Fruit fly (Drosophila melanogaster) whole organism, prepupa: Measurements from ENCODE around the gene CG12661.

ENCODE experiments used
- CG10669 ChIP-seq: fragments of 200-800 bp; sonication (Bioruptor generic); optimal IDR thresholded peaks from 3 replicates; lab custom pipeline; 2018; ENCODE audit warnings: missing biosample characterization, mild to moderate bottlenecking, missing genetic modification characterization, moderate library complexity
- CG11762 ChIP-seq: fragments of 200-800 bp; sonication (Bioruptor generic); optimal IDR thresholded peaks from 3 replicates; lab custom pipeline; 2016; ENCODE audit warnings: missing biosample characterization, missing genetic modification characterization; ENCODE audit not compliant: insufficient read depth
- CG11902 ChIP-seq: fragments of 200-800 bp; sonication (Bioruptor generic); optimal IDR thresholded peaks from 3 replicates; lab custom pipeline; 2016; ENCODE audit warnings: missing biosample characterization, missing genetic modification characterization
- CG15336 ChIP-seq: fragments of 200-800 bp; sonication (Bioruptor generic); IDR thresholded peaks from 2 replicates; pipeline ENCODE4 v1.3.6; 2022; ENCODE audit warnings: missing biosample characterization, missing genetic modification characterization
- CG1621 ChIP-seq: fragments of 200-800 bp; sonication (Bioruptor generic); optimal IDR thresholded peaks from 3 replicates; lab custom pipeline; 2018; ENCODE audit warnings: missing biosample characterization, mild to moderate bottlenecking, missing genetic modification characterization
- CG16779 ChIP-seq: fragments of 200-800 bp; sonication (Bioruptor generic); optimal IDR thresholded peaks from 3 replicates; lab custom pipeline; 2017; ENCODE audit warnings: missing biosample characterization, mild to moderate bottlenecking, missing genetic modification characterization
- CG3032 ChIP-seq: fragments of 200-800 bp; optimal IDR thresholded peaks from 2 replicates; lab custom pipeline; 2019; ENCODE audit warnings: missing biosample characterization, mild to moderate bottlenecking, missing genetic modification characterization, moderate library complexity
- CG31627 ChIP-seq: fragments of 200-800 bp; sonication (Bioruptor generic); optimal IDR thresholded peaks from 3 replicates; lab custom pipeline; 2016; ENCODE audit warnings: missing biosample characterization, missing genetic modification characterization
- CG34406 ChIP-seq: fragments of 200-800 bp; sonication (Bioruptor generic); optimal IDR thresholded peaks from 3 replicates; lab custom pipeline; 2016; ENCODE audit warnings: missing biosample characterization, missing genetic modification characterization
- CG3919 ChIP-seq: fragments of 200-800 bp; sonication (Bioruptor generic); optimal IDR thresholded peaks from 3 replicates; lab custom pipeline; 2016; ENCODE audit warnings: missing biosample characterization, missing genetic modification characterization
- CG4318 ChIP-seq: fragments of 200-800 bp; sonication (Bioruptor generic); optimal IDR thresholded peaks from 3 replicates; lab custom pipeline; 2017; ENCODE audit warnings: missing biosample characterization, mild to moderate bottlenecking, missing genetic modification characterization
- CG6163 ChIP-seq: fragments of 200-800 bp; sonication (Bioruptor generic); IDR thresholded peaks from 3 replicates; pipeline ENCODE4 v1.3.6; 2022; ENCODE audit warnings: missing biosample characterization, missing genetic modification characterization
- CG6276 ChIP-seq: fragments of 200-800 bp; sonication (Bioruptor generic); optimal IDR thresholded peaks from 2 replicates; lab custom pipeline; 2017; ENCODE audit warnings: missing biosample characterization, mild to moderate bottlenecking, missing genetic modification characterization
- CG6792 ChIP-seq: fragments of 200-800 bp; sonication (Bioruptor generic); optimal IDR thresholded peaks from 3 replicates; lab custom pipeline; 2016; ENCODE audit warnings: missing biosample characterization, missing genetic modification characterization
- CG6854 ChIP-seq: fragments of 200-800 bp; sonication (Bioruptor generic); optimal IDR thresholded peaks from 2 replicates; lab custom pipeline; 2017; ENCODE audit warnings: missing biosample characterization, mild to moderate bottlenecking, missing genetic modification characterization
- CG7368 ChIP-seq: fragments of 200-800 bp; sonication (Bioruptor generic); optimal IDR thresholded peaks from 3 replicates; lab custom pipeline; 2016; ENCODE audit warnings: missing biosample characterization, missing genetic modification characterization
- CG8119 ChIP-seq: fragments of 200-800 bp; sonication (Bioruptor generic); IDR thresholded peaks from 3 replicates; pipeline ENCODE4 v1.3.6; 2022; ENCODE audit warnings: missing biosample characterization, missing genetic modification characterization
- CG8319 ChIP-seq: fragments of 200-800 bp; sonication (Bioruptor generic); optimal IDR thresholded peaks from 3 replicates; lab custom pipeline; 2016; ENCODE audit warnings: missing biosample characterization, missing genetic modification characterization
- Eip75B ChIP-seq: fragments of 200-800 bp; sonication (Bioruptor generic); optimal IDR thresholded peaks from 3 replicates; lab custom pipeline; 2016; ENCODE audit warnings: missing biosample characterization, missing genetic modification characterization
- Eip78C ChIP-seq: fragments of 200-800 bp; sonication (Bioruptor generic); peaks from one replicate; lab custom pipeline; 2016; ENCODE audit warnings: missing biosample characterization, missing genetic modification characterization
- Eip93F ChIP-seq: fragments of 200-800 bp; sonication (Bioruptor generic); optimal IDR thresholded peaks from 2 replicates; lab custom pipeline; 2016; ENCODE audit warnings: missing biosample characterization, mild to moderate bottlenecking, missing genetic modification characterization
- Ets21C ChIP-seq: fragments of 200-800 bp; sonication (Bioruptor generic); optimal IDR thresholded peaks from 3 replicates; lab custom pipeline; 2016; ENCODE audit warnings: missing biosample characterization, missing genetic modification characterization
- Ets96B ChIP-seq: fragments of 200-800 bp; optimal IDR thresholded peaks from 2 replicates; lab custom pipeline; 2019; ENCODE audit warnings: missing biosample characterization, mild to moderate bottlenecking, missing genetic modification characterization, moderate library complexity
- Hr38 ChIP-seq: sonication (Bioruptor generic); optimal IDR thresholded peaks from 2 replicates; lab custom pipeline; 2016; ENCODE audit warnings: missing biosample characterization, missing genetic modification characterization
- Hr39 ChIP-seq: fragments of 200-800 bp; sonication (Bioruptor generic); optimal IDR thresholded peaks from 2 replicates; lab custom pipeline; 2016; ENCODE audit warnings: missing biosample characterization, missing genetic modification characterization
- Hr4 ChIP-seq: fragments of 200-800 bp; sonication (Bioruptor generic); optimal IDR thresholded peaks from 3 replicates; lab custom pipeline; 2016; ENCODE audit warnings: missing biosample characterization, missing genetic modification characterization
- Lpt ChIP-seq: fragments of 200-800 bp; sonication (Bioruptor generic); optimal IDR thresholded peaks from 3 replicates; lab custom pipeline; 2016; ENCODE audit warnings: missing biosample characterization, missing genetic modification characterization
- Met ChIP-seq: fragments of 200-800 bp; sonication (Bioruptor generic); optimal IDR thresholded peaks from 3 replicates; lab custom pipeline; 2016; ENCODE audit warnings: missing biosample characterization, missing genetic modification characterization
- OdsH ChIP-seq: fragments of 200-800 bp; sonication (Bioruptor generic); optimal IDR thresholded peaks from 3 replicates; lab custom pipeline; 2016; ENCODE audit warnings: missing biosample characterization, missing genetic modification characterization
- Smox ChIP-seq: fragments of 200-800 bp; sonication (Bioruptor generic); optimal IDR thresholded peaks from 3 replicates; lab custom pipeline; 2016; ENCODE audit warnings: missing biosample characterization, missing genetic modification characterization
- Sox102F ChIP-seq: fragments of 200-800 bp; sonication (Bioruptor generic); optimal IDR thresholded peaks from 2 replicates; lab custom pipeline; 2016; ENCODE audit warnings: missing biosample characterization, mild to moderate bottlenecking, missing genetic modification characterization
- Sox15 ChIP-seq: fragments of 200-800 bp; sonication (Bioruptor generic); optimal IDR thresholded peaks from 3 replicates; lab custom pipeline; 2016; ENCODE audit warnings: missing biosample characterization, missing genetic modification characterization
- achi ChIP-seq: fragments of 200-800 bp; sonication (Bioruptor generic); optimal IDR thresholded peaks from 3 replicates; lab custom pipeline; 2016; ENCODE audit warnings: missing biosample characterization, missing genetic modification characterization
- acj6 ChIP-seq: fragments of 200-800 bp; sonication (Bioruptor generic); optimal IDR thresholded peaks from 3 replicates; lab custom pipeline; 2016; ENCODE audit warnings: missing biosample characterization, missing genetic modification characterization
- cyc ChIP-seq: fragments of 200-800 bp; sonication (Bioruptor generic); optimal IDR thresholded peaks from 3 replicates; lab custom pipeline; 2016; ENCODE audit warnings: missing biosample characterization, missing genetic modification characterization
- dac ChIP-seq: fragments of 200-800 bp; sonication (Bioruptor generic); optimal IDR thresholded peaks from 2 replicates; lab custom pipeline; 2017; ENCODE audit warnings: missing biosample characterization, mild to moderate bottlenecking, missing genetic modification characterization
- esn ChIP-seq: fragments of 200-800 bp; sonication (Bioruptor generic); optimal IDR thresholded peaks from 2 replicates; lab custom pipeline; 2016; ENCODE audit warnings: missing biosample characterization, mild to moderate bottlenecking, missing genetic modification characterization, moderate library complexity
- fd59A ChIP-seq: fragments of 200-800 bp; sonication (Bioruptor generic); optimal IDR thresholded peaks from 2 replicates; lab custom pipeline; 2017; ENCODE audit warnings: missing biosample characterization, mild to moderate bottlenecking, missing genetic modification characterization, missing genetic modification reagents
- fd85E ChIP-seq: fragments of 200-800 bp; sonication (Bioruptor generic); optimal IDR thresholded peaks from 3 replicates; lab custom pipeline; 2016; ENCODE audit warnings: missing biosample characterization, missing genetic modification characterization
- fkh ChIP-seq: fragments of 200-800 bp; sonication (Bioruptor generic); optimal IDR thresholded peaks from 3 replicates; lab custom pipeline; 2017; ENCODE audit warnings: missing biosample characterization, mild to moderate bottlenecking, missing genetic modification characterization, moderate library complexity
- lz ChIP-seq: fragments of 200-800 bp; sonication (Bioruptor generic); optimal IDR thresholded peaks from 3 replicates; lab custom pipeline; 2016; ENCODE audit warnings: missing biosample characterization, missing genetic modification characterization
- net ChIP-seq: fragments of 200-800 bp; sonication (Bioruptor generic); optimal IDR thresholded peaks from 3 replicates; lab custom pipeline; 2016; ENCODE audit warnings: missing biosample characterization, missing genetic modification characterization
- pdm3 ChIP-seq: fragments of 200-800 bp; sonication (Bioruptor generic); optimal IDR thresholded peaks from 3 replicates; lab custom pipeline; 2016; ENCODE audit warnings: missing biosample characterization, missing genetic modification characterization
- salr ChIP-seq, 2 experiments: fragments of 200-800 bp; sonication (Bioruptor generic); optimal IDR thresholded peaks; 3 replicates each; lab custom pipeline; 2016 to 2018; ENCODE audit warnings: missing biosample characterization in 2 of 2, missing genetic modification characterization in 2 of 2, mild to moderate bottlenecking in 1 of 2
- spab ChIP-seq: fragments of 200-800 bp; sonication (Bioruptor generic); optimal IDR thresholded peaks from 2 replicates; lab custom pipeline; 2017; ENCODE audit warnings: missing biosample characterization, mild to moderate bottlenecking, missing genetic modification characterization, missing genetic modification reagents
- svp ChIP-seq: fragments of 200-800 bp; sonication (Bioruptor generic); peaks from one replicate; lab custom pipeline; 2016; ENCODE audit warnings: missing biosample characterization, missing genetic modification characterization
- topi ChIP-seq: fragments of 200-800 bp; sonication (Bioruptor generic); optimal IDR thresholded peaks from 3 replicates; lab custom pipeline; 2016; ENCODE audit warnings: missing biosample characterization, missing genetic modification characterization
- vri ChIP-seq: fragments of 200-800 bp; sonication (Bioruptor generic); optimal IDR thresholded peaks from 3 replicates; lab custom pipeline; 2016; ENCODE audit warnings: missing biosample characterization, mild to moderate bottlenecking, missing genetic modification characterization

CG12661 gene

DNA sequence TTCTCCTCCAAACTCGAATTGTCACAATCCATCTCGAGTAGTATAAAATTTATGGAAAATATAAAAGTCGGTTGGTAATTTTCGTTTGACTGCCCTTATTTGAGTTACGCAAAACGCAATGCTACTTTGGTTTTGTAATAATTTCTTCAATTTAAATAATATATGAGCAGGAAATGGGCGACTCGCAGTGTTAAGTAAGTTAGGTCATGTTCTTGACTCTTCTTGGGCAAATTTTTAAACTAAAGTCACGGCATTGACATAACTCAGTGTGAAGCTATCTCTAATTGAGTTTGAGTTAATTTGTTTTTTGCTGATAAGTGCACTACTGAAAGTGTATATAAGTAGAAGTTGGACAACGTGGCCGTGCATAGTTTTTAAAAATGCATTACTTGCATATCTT, at the start of gene CG12661, which contains the start of gene CG43255:
CG12661 (minus strand) TSS at position 101 of the 400 bp plus-strand sequence.
CG43255 (plus strand) TSS at position 374 of the 400 bp plus-strand sequence.
- TF ChIP-seq dac (no peak), topi (GFP tag; lab: Kevin White, UChicago) (no peak), CG8119 (no peak), CG11762 (no peak), cyc (GFP tag; lab: Kevin White, UChicago) (no peak), CG11902 (GFP tag; lab: Kevin White, UChicago) (no peak), Hr38 (GFP tag; lab: Kevin White, UChicago) (no peak), Ets21C (no peak), CG4318 (no peak), CG3032 (tag; lab: Kevin White, UChicago) (no peak), Eip75B (GFP tag; lab: Kevin White, UChicago) (no peak), CG3919 (no peak), CG10669 (no peak), fd85E (no peak), svp (GFP tag; lab: Kevin White, UChicago) (no peak), CG7368 (GFP tag; lab: Kevin White, UChicago) (no peak), Hr39 (GFP tag; lab: Kevin White, UChicago) (no peak), achi (no peak), Ets96B (tag; lab: Kevin White, UChicago) (no peak), Eip93F (GFP tag; lab: Kevin White, UChicago) (no peak)

DNA sequence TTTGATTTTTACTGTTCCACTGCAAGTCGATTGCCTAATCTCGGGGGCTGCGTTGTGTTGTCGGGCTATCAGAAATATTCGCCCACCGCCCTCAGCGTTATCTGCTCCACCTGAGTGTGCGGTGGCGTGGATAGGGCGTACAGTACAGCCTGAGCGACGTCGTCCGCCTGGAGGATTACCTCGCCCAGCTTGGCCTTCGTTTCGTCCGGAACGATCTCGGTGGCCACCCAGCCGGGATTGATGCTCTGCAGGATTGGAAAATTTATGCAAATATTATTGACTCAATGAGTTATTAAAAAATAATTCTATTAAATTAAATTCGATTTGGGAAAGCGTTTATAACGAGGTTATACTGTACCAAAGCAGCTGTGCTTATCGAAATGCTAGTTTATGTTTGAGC, 49.6 kb upstream of the CG12661 start:
- peak; percentile 13 for TF ChIP-seq Sox102F (GFP tag; lab: Kevin White, UChicago)
- TF ChIP-seq Hr4 (GFP tag; lab: Kevin White, UChicago), result no peak
- TF ChIP-seq CG3919, result no peak
- TF ChIP-seq Smox (GFP tag; lab: Kevin White, UChicago), result peak; percentile 40
- no peak for TF ChIP-seq salr (GFP tag; optimal IDR thresholded peaks at IDR 0.05; lab: Kevin White, UChicago)
- peak; percentile 74 for TF ChIP-seq vri (GFP tag; lab: Kevin White, UChicago)
- TF ChIP-seq CG1621 (tag; lab: Kevin White, UChicago), result no peak
- TF ChIP-seq OdsH (GFP tag; lab: Kevin White, UChicago), result peak; percentile 4
- TF ChIP-seq fd59A (GFP tag; lab: Kevin White, UChicago), result no peak
- peak; percentile 7 for TF ChIP-seq CG34406 (GFP tag; lab: Kevin White, UChicago)
- TF ChIP-seq CG6792 (GFP tag; lab: Kevin White, UChicago), result peak; percentile 17
- TF ChIP-seq fd85E, result no peak
- TF ChIP-seq net (GFP tag; lab: Kevin White, UChicago), result no peak
- no peak for TF ChIP-seq CG6276
- no peak for TF ChIP-seq topi (GFP tag; lab: Kevin White, UChicago)
- no peak for TF ChIP-seq Ets21C
- peak; percentile 5 for TF ChIP-seq pdm3 (GFP tag; lab: Kevin White, UChicago)
- no peak for TF ChIP-seq CG8319 (GFP tag; lab: Kevin White, UChicago)
- peak; percentile 41 for TF ChIP-seq Eip78C (GFP tag; lab: Kevin White, UChicago)
- TF ChIP-seq spab (GFP tag; lab: Kevin White, UChicago), result no peak
- peak; percentile 31 for TF ChIP-seq acj6 (GFP tag; lab: Kevin White, UChicago)
- TF ChIP-seq CG4318, result no peak
- peak; percentile 40 for TF ChIP-seq Met (GFP tag; lab: Kevin White, UChicago)
- TF ChIP-seq CG6854 (GFP tag; lab: Kevin White, UChicago), result no peak
- TF ChIP-seq esn (GFP tag; lab: Kevin White, UChicago), result peak; percentile 39
- TF ChIP-seq CG15336 (GFP tag; lab: Robert Waterston, UW), result no peak
- TF ChIP-seq Lpt (GFP tag; lab: Kevin White, UChicago), result no peak
- TF ChIP-seq fkh (GFP tag; lab: Kevin White, UChicago), result no peak
- peak; percentile 36 for TF ChIP-seq Hr39 (GFP tag; lab: Kevin White, UChicago)
- TF ChIP-seq achi, result no peak
- peak; percentile 36 for TF ChIP-seq CG31627 (GFP tag; lab: Kevin White, UChicago)
- TF ChIP-seq CG6163, result peak; percentile 22; the same call in 1 of the 3 replicates
- TF ChIP-seq lz (GFP tag; lab: Kevin White, UChicago), result peak; percentile 30
- peak; percentile 0 for TF ChIP-seq cyc (GFP tag; lab: Kevin White, UChicago)
- no peak for TF ChIP-seq CG16779 (tag; lab: Kevin White, UChicago)
- TF ChIP-seq Sox15 (GFP tag; lab: Kevin White, UChicago), result peak; percentile 10
- peak; percentile 78 for TF ChIP-seq svp (GFP tag; lab: Kevin White, UChicago)
